Worm (Caenorhabditis elegans): ENCODE measurements around the gene nucl-1.

DNA sequence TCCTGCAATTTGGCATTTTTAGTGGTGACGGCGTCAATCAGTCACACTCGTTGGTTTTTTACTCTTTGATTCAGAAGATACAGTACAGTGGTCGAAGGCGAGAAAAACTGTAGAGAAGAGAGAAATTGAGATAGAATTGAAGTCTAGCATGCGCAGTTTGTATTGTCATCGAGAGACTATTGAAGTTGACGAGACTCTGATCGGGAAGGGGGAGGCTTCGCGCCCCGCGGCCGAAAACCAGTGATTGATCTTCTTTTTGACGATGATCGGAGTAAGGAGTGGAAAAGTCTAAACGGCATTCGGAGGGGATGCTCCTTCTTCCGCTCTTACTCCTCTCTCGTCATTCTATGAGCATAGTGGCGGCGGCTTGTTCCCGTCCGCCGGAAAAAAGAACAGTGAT, 12.6 kb upstream of the nucl-1 start:
- TF ChIP-seq B0336.3 (GFP tag; IDR thresholded peaks at IDR 0.05) = no peak
- no peak for TF ChIP-seq madf-10 (tag; optimal IDR thresholded peaks at IDR 0.05)
- TF ChIP-seq madf-6 (GFP tag; IDR thresholded peaks at IDR 0.05) = no peak
- no peak for TF ChIP-seq nhr-179 (tag; optimal IDR thresholded peaks at IDR 0.05)
- no peak for TF ChIP-seq hlh-26 (GFP tag; conservative IDR thresholded peaks at IDR 0.05)
- no peak for TF ChIP-seq dpl-1 (GFP tag; optimal IDR thresholded peaks at IDR 0.05)
- TF ChIP-seq unc-62 (GFP tag; optimal IDR thresholded peaks at IDR 0.05) = no peak
- TF ChIP-seq lir-1 (GFP tag; conservative IDR thresholded peaks at IDR 0.05) = no peak
- TF ChIP-seq aptf-3 (GFP tag; IDR thresholded peaks at IDR 0.05) = no peak
- no peak for TF ChIP-seq attf-5 (GFP tag; optimal IDR thresholded peaks at IDR 0.05)
- no peak for TF ChIP-seq snpc-4 (GFP tag; optimal IDR thresholded peaks at IDR 0.05)
- no peak for TF ChIP-seq snpc-4 (tag; optimal IDR thresholded peaks at IDR 0.05)
- TF ChIP-seq nfya-1 (tag; optimal IDR thresholded peaks at IDR 0.05; ENCODE audit: borderline replicate concordance, insufficient read depth) = no peak
- no peak for TF ChIP-seq B0019.2 (GFP tag; conservative IDR thresholded peaks at IDR 0.05)
- no peak for TF ChIP-seq efl-1 (GFP tag; optimal IDR thresholded peaks at IDR 0.05)

Data from whole organism, young adult.